Worm (Caenorhabditis elegans) whole organism, L2 larva: ENCODE results near the gene C05D9.3.
A peak's percentile ranks its signal among the peaks of the same experiment; 100 is the strongest.

Source experiments
- C34F6.9 ChIP-seq: fragments of 150-350 bp; optimal IDR thresholded peaks from 2 replicates; lab custom pipeline; 2014; ENCODE audit warnings: missing biosample characterization, missing genetic modification characterization
- F13H6.1 ChIP-seq: sonication (generic microtip); optimal IDR thresholded peaks from 2 replicates; lab custom pipeline; 2016; ENCODE audit warnings: missing genetic modification characterization, missing compliant biosample characterization
- R02D3.7 ChIP-seq: fragments of 150-350 bp; optimal IDR thresholded peaks from 2 replicates; lab custom pipeline; 2014; ENCODE audit warnings: missing biosample characterization, missing genetic modification characterization
- Y55F3AM.14 ChIP-seq: fragments of 200-800 bp; sonication (Bioruptor generic); optimal IDR thresholded peaks from 2 replicates; lab custom pipeline; 2018; ENCODE audit warnings: mild to moderate bottlenecking, missing genetic modification characterization, missing compliant biosample characterization
- aly-2 ChIP-seq: fragments of 150-350 bp; optimal IDR thresholded peaks from 2 replicates; lab custom pipeline; 2014; ENCODE audit warnings: missing biosample characterization, missing genetic modification characterization
- ama-1 ChIP-seq: fragments of 150-350 bp; optimal IDR thresholded peaks from 2 replicates; lab custom pipeline; 2018; ENCODE audit warnings: inconsistent platforms
- blmp-1 ChIP-seq: sonication (generic microtip); optimal IDR thresholded peaks from 2 replicates; lab custom pipeline; 2017; ENCODE audit warnings: missing genetic modification characterization, mild to moderate bottlenecking, missing compliant biosample characterization, antibody characterized with exemption, moderate library complexity; ENCODE audit not compliant: insufficient read depth
- ceh-82 ChIP-seq: fragments of 150-350 bp; optimal IDR thresholded peaks from 2 replicates; lab custom pipeline; 2014; ENCODE audit warnings: missing biosample characterization, missing genetic modification characterization
- dmd-4 ChIP-seq: sonication (generic microtip); optimal IDR thresholded peaks from 2 replicates; lab custom pipeline; 2017; ENCODE audit warnings: missing biosample characterization, missing genetic modification characterization
- fos-1 ChIP-seq: fragments of 150-350 bp; optimal IDR thresholded peaks from 2 replicates; lab custom pipeline; 2014; ENCODE audit warnings: missing biosample characterization, missing genetic modification characterization
- gmeb-1 ChIP-seq: fragments of 150-350 bp; optimal IDR thresholded peaks from 2 replicates; lab custom pipeline; 2014; ENCODE audit warnings: missing biosample characterization, missing genetic modification characterization
- lin-11 ChIP-seq: fragments of 150-350 bp; sonication (generic microtip); optimal IDR thresholded peaks from 2 replicates; lab custom pipeline; 2014; ENCODE audit warnings: missing biosample characterization, missing genetic modification characterization, inconsistent platforms, mixed read lengths
- lin-13 ChIP-seq: fragments of 150-350 bp; optimal IDR thresholded peaks from 2 replicates; lab custom pipeline; 2014; ENCODE audit warnings: missing biosample characterization, missing genetic modification reagents, missing genetic modification characterization
- lin-39 ChIP-seq: fragments of 150-350 bp; optimal IDR thresholded peaks from 2 replicates; lab custom pipeline; 2014; ENCODE audit warnings: missing biosample characterization, missing genetic modification reagents, missing genetic modification characterization
- lsy-2 ChIP-seq, 2 experiments: fragments of 150-350 bp in 1 of 2; sonication (generic microtip) in 1 of 2; optimal IDR thresholded peaks; 2 replicates each; lab custom pipeline; 2014 to 2017; ENCODE audit warnings: missing biosample characterization in 2 of 2, missing genetic modification characterization in 2 of 2
- mab-5 ChIP-seq: fragments of 150-350 bp; optimal IDR thresholded peaks from 2 replicates; lab custom pipeline; 2014; ENCODE audit warnings: missing biosample characterization, missing genetic modification characterization
- mbf-1 ChIP-seq: sonication (generic microtip); optimal IDR thresholded peaks from 2 replicates; lab custom pipeline; 2017; ENCODE audit warnings: missing biosample characterization, missing genetic modification characterization
- mdl-1 ChIP-seq, 2 experiments: fragments of 150-350 bp in 1 of 2; sonication (generic microtip) in 1 of 2; optimal IDR thresholded peaks; 2 replicates each; lab custom pipeline; 2017; ENCODE audit warnings: missing biosample characterization in 2 of 2, missing genetic modification characterization in 2 of 2
- nhr-10 ChIP-seq: sonication (generic microtip); optimal IDR thresholded peaks from 2 replicates; lab custom pipeline; 2017; ENCODE audit warnings: missing biosample characterization, missing genetic modification characterization
- nhr-11 ChIP-seq: fragments of 150-350 bp; optimal IDR thresholded peaks from 2 replicates; lab custom pipeline; 2014; ENCODE audit warnings: missing biosample characterization, missing genetic modification characterization
- nhr-12 ChIP-seq: fragments of 150-350 bp; optimal IDR thresholded peaks from 2 replicates; lab custom pipeline; 2014; ENCODE audit warnings: missing biosample characterization, missing genetic modification characterization
- nhr-129 ChIP-seq: fragments of 150-350 bp; optimal IDR thresholded peaks from 2 replicates; lab custom pipeline; 2014; ENCODE audit warnings: missing biosample characterization, missing genetic modification characterization
- nhr-21 ChIP-seq: fragments of 150-350 bp; optimal IDR thresholded peaks from 2 replicates; lab custom pipeline; 2014; ENCODE audit warnings: missing biosample characterization, missing genetic modification characterization
- nhr-23 ChIP-seq: fragments of 150-350 bp; optimal IDR thresholded peaks from 2 replicates; lab custom pipeline; 2014; ENCODE audit warnings: missing biosample characterization, missing genetic modification reagents, missing genetic modification characterization
- nhr-237 ChIP-seq: fragments of 150-350 bp; optimal IDR thresholded peaks from 2 replicates; lab custom pipeline; 2014; ENCODE audit warnings: missing biosample characterization, missing genetic modification characterization
- nhr-25 ChIP-seq: fragments of 150-350 bp; sonication (generic microtip); optimal IDR thresholded peaks from 3 replicates; lab custom pipeline; 2014; ENCODE audit warnings: missing biosample characterization, missing genetic modification characterization
- nhr-6 ChIP-seq: fragments of 150-350 bp; optimal IDR thresholded peaks from 2 replicates; lab custom pipeline; 2014; ENCODE audit warnings: missing biosample characterization, missing genetic modification characterization
- nhr-77 ChIP-seq: fragments of 150-350 bp; optimal IDR thresholded peaks from 2 replicates; lab custom pipeline; 2014; ENCODE audit warnings: missing biosample characterization, missing genetic modification characterization
- peb-1 ChIP-seq: fragments of 150-350 bp; optimal IDR thresholded peaks from 2 replicates; lab custom pipeline; 2014; ENCODE audit warnings: missing biosample characterization, missing genetic modification characterization
- sem-4 ChIP-seq: fragments of 150-350 bp; optimal IDR thresholded peaks from 2 replicates; lab custom pipeline; 2014; ENCODE audit warnings: missing biosample characterization, missing genetic modification reagents, missing genetic modification characterization
- skn-1 ChIP-seq: sonication (generic microtip); optimal IDR thresholded peaks from 2 replicates; lab custom pipeline; 2017; ENCODE audit warnings: missing biosample characterization, missing genetic modification characterization
- sma-3 ChIP-seq: sonication (generic microtip); optimal IDR thresholded peaks from 2 replicates; lab custom pipeline; 2016; ENCODE audit warnings: missing genetic modification reagents, missing genetic modification characterization, missing compliant biosample characterization
- sma-9 ChIP-seq, 2 experiments: fragments of 150-350 bp in 1 of 2; sonication (generic microtip) in 1 of 2; optimal IDR thresholded peaks; 2 replicates each; lab custom pipeline; 2014 to 2016; ENCODE audit warnings: missing genetic modification characterization in 2 of 2, mild to moderate bottlenecking in 1 of 2, missing biosample characterization in 1 of 2, missing compliant biosample characterization in 1 of 2, missing genetic modification reagents in 1 of 2, moderate library complexity in 1 of 2
- unc-39 ChIP-seq: fragments of 150-350 bp; optimal IDR thresholded peaks from 2 replicates; lab custom pipeline; 2014; ENCODE audit warnings: missing biosample characterization, missing genetic modification characterization
- unc-55 ChIP-seq: fragments of 150-350 bp; sonication (generic microtip); optimal IDR thresholded peaks from 3 replicates; lab custom pipeline; 2014; ENCODE audit warnings: missing biosample characterization, missing genetic modification reagents, missing genetic modification characterization
- unc-62 ChIP-seq: fragments of 150-350 bp; optimal IDR thresholded peaks from 2 replicates; lab custom pipeline; 2014; ENCODE audit warnings: missing biosample characterization, missing genetic modification reagents, missing genetic modification characterization
- zag-1 ChIP-seq: fragments of 150-350 bp; optimal IDR thresholded peaks from 2 replicates; lab custom pipeline; 2014; ENCODE audit warnings: missing biosample characterization, missing genetic modification characterization
- ztf-1 ChIP-seq: fragments of 200-800 bp; sonication (Bioruptor generic); conservative IDR thresholded peaks from 2 replicates; pipeline ENCODE4 v1.3.6; 2022; ENCODE audit warnings: missing genetic modification characterization, missing compliant biosample characterization
- ztf-11 ChIP-seq: sonication (generic microtip); optimal IDR thresholded peaks from 2 replicates; lab custom pipeline; 2017; ENCODE audit warnings: missing biosample characterization, missing genetic modification characterization
- ztf-4 ChIP-seq: fragments of 150-350 bp; optimal IDR thresholded peaks from 2 replicates; lab custom pipeline; 2014; ENCODE audit warnings: missing biosample characterization, missing genetic modification characterization

The C05D9.3 gene

ce11 chrX:1088048-1088447 lies 23.7 kb upstream of the C05D9.3 start, which contains the start of gene rei-2:
TSS of gene rei-2 (minus strand) at chrX:1088148.
- TF ChIP-seq gmeb-1 (tag; lab: Kevin White, UChicago) = no peak
- TF ChIP-seq peb-1 (tag; lab: Kevin White, UChicago) = no peak
- no peak for TF ChIP-seq nhr-25 (tag; lab: Kevin White, UChicago)
- TF ChIP-seq lsy-2 (tag; optimal IDR thresholded peaks at IDR 0.05; lab: Kevin White, UChicago) = no peak
- TF ChIP-seq Y55F3AM.14 (GFP tag; lab: Kevin White, UChicago) = no peak
- no peak for TF ChIP-seq nhr-77 (tag; lab: Kevin White, UChicago)
- TF ChIP-seq F13H6.1 (tag; lab: Kevin White, UChicago) = no peak
- TF ChIP-seq sma-3 (GFP tag; lab: Kevin White, UChicago) = no peak
- TF ChIP-seq skn-1 (tag; lab: Kevin White, UChicago) = no peak
- TF ChIP-seq ama-1 (lab: Kevin White, UChicago) = no peak
- no peak for TF ChIP-seq C34F6.9 (tag; lab: Kevin White, UChicago)
- no peak for TF ChIP-seq unc-62 (GFP tag; lab: Kevin White, UChicago)

- TF ChIP-seq C34F6.9 (tag; lab: Kevin White, UChicago) = no peak
- TF ChIP-seq skn-1 (tag; lab: Kevin White, UChicago) = no peak
- TF ChIP-seq ztf-1 (GFP tag; lab: Robert Waterston, UW) = no peak
- TF ChIP-seq fos-1 (tag; lab: Kevin White, UChicago) = no peak
- TF ChIP-seq Y55F3AM.14 (GFP tag; lab: Kevin White, UChicago) = no peak
- TF ChIP-seq ztf-4 = no peak
- TF ChIP-seq gmeb-1 (tag; lab: Kevin White, UChicago) = no peak
- TF ChIP-seq lsy-2 (tag; optimal IDR thresholded peaks at IDR 0.05; lab: Kevin White, UChicago) = no peak
- no peak for TF ChIP-seq mab-5 (tag; lab: Kevin White, UChicago)
- no peak for TF ChIP-seq ceh-82
- TF ChIP-seq peb-1 (tag; lab: Kevin White, UChicago) = no peak
- no peak for TF ChIP-seq aly-2 (tag; lab: Kevin White, UChicago)
- TF ChIP-seq mdl-1 (tag; optimal IDR thresholded peaks at IDR 0.05; lab: Kevin White, UChicago) = no peak
- no peak for TF ChIP-seq unc-39
- no peak for TF ChIP-seq ztf-11 (tag; lab: Kevin White, UChicago)
Measured at ce11 chrX:1089133-1089532, 22.6 kb upstream of the C05D9.3 start.

- TF ChIP-seq lin-11 (tag; lab: Kevin White, UChicago) = no peak
- TF ChIP-seq Y55F3AM.14 (GFP tag; lab: Kevin White, UChicago) = no peak
- TF ChIP-seq nhr-11 = no peak
- no peak for TF ChIP-seq unc-55 (GFP tag; lab: Kevin White, UChicago)
- TF ChIP-seq lin-39 (tag; lab: Kevin White, UChicago) = no peak
- no peak for TF ChIP-seq mbf-1
- no peak for TF ChIP-seq dmd-4
- TF ChIP-seq mdl-1 (tag; optimal IDR thresholded peaks at IDR 0.05; lab: Kevin White, UChicago) = no peak
- TF ChIP-seq nhr-12 (tag; lab: Kevin White, UChicago) = no peak
- TF ChIP-seq fos-1 (tag; lab: Kevin White, UChicago) = no peak
- TF ChIP-seq lin-13 (GFP tag; lab: Kevin White, UChicago) = no peak
- TF ChIP-seq F13H6.1 (tag; lab: Kevin White, UChicago) = no peak
Measured at ce11 chrX:1089676-1090075, 22.0 kb upstream of the C05D9.3 start.

ce11 chrX:1093154-1093553 lies 18.5 kb upstream of the C05D9.3 start:
- TF ChIP-seq lin-39 (tag; lab: Kevin White, UChicago) = peak; percentile 43
- peak; percentile 92 for TF ChIP-seq fos-1 (tag; lab: Kevin White, UChicago)
- TF ChIP-seq mab-5 (tag; lab: Kevin White, UChicago) = peak; percentile 64
- peak; percentile 95 to 98 for TF ChIP-seq mdl-1 (tag; optimal IDR thresholded peaks at IDR 0.05; lab: Kevin White, UChicago)
- no peak for TF ChIP-seq aly-2 (tag; lab: Kevin White, UChicago)
- TF ChIP-seq sma-9 (GFP tag; optimal IDR thresholded peaks at IDR 0.05; lab: Kevin White, UChicago) = peak; percentile 97
- TF ChIP-seq sma-9 (tag; optimal IDR thresholded peaks at IDR 0.05; lab: Kevin White, UChicago) = no peak
- peak; percentile 89 for TF ChIP-seq lin-13 (GFP tag; lab: Kevin White, UChicago)
- TF ChIP-seq nhr-129 (tag; lab: Kevin White, UChicago) = peak; percentile 98
- peak; percentile 83 for TF ChIP-seq sma-3 (GFP tag; lab: Kevin White, UChicago)
- TF ChIP-seq zag-1 (tag; lab: Kevin White, UChicago) = peak; percentile 94
- TF ChIP-seq nhr-25 (tag; lab: Kevin White, UChicago) = peak; percentile 93
- TF ChIP-seq unc-62 (GFP tag; lab: Kevin White, UChicago) = peak; percentile 88
- peak; percentile 3 for TF ChIP-seq mbf-1
- TF ChIP-seq ceh-82 = no peak
- no peak for TF ChIP-seq peb-1 (tag; lab: Kevin White, UChicago)
- no peak for TF ChIP-seq R02D3.7 (tag; lab: Kevin White, UChicago)
- peak; percentile 8 for TF ChIP-seq ztf-11 (tag; lab: Kevin White, UChicago)
- TF ChIP-seq unc-55 (GFP tag; lab: Kevin White, UChicago) = peak; percentile 92
- peak; percentile 73 for TF ChIP-seq gmeb-1 (tag; lab: Kevin White, UChicago)
- TF ChIP-seq nhr-12 (tag; lab: Kevin White, UChicago) = no peak
- TF ChIP-seq nhr-10 (tag; lab: Kevin White, UChicago) = peak; percentile 62
- no peak for TF ChIP-seq ztf-1 (GFP tag; lab: Robert Waterston, UW)
- peak; percentile 97 for TF ChIP-seq C34F6.9 (tag; lab: Kevin White, UChicago)
- TF ChIP-seq sem-4 (tag; lab: Kevin White, UChicago) = peak; percentile 97
- TF ChIP-seq lsy-2 (tag; optimal IDR thresholded peaks at IDR 0.05; lab: Kevin White, UChicago) = peak; percentile 64 to 91
- TF ChIP-seq nhr-23 = no peak
- peak; percentile 93 for TF ChIP-seq blmp-1 (tag; lab: Kevin White, UChicago)
- peak; percentile 87 for TF ChIP-seq Y55F3AM.14 (GFP tag; lab: Kevin White, UChicago)
- TF ChIP-seq nhr-11 = no peak
- TF ChIP-seq skn-1 (tag; lab: Kevin White, UChicago) = no peak
- TF ChIP-seq ama-1 (lab: Kevin White, UChicago) = peak; percentile 17
- TF ChIP-seq nhr-6 (tag; lab: Kevin White, UChicago) = peak; percentile 92
- TF ChIP-seq nhr-77 (tag; lab: Kevin White, UChicago) = no peak
- TF ChIP-seq nhr-21 (tag; lab: Kevin White, UChicago) = peak; percentile 90
- TF ChIP-seq unc-39 = peak; percentile 19
- no peak for TF ChIP-seq nhr-237 (tag; lab: Kevin White, UChicago)
- TF ChIP-seq ztf-4 = peak; percentile 84
